Fruit fly (Drosophila melanogaster) whole organism, embryonic: ENCODE data around the gene CG31102.

ENCODE experiments used
- B-H1 ChIP-seq: fragments of 200-800 bp; sonication (Bioruptor generic); IDR thresholded peaks from 3 replicates; pipeline ENCODE4 v1.3.6; 2022; ENCODE audit warnings: missing biosample characterization, missing genetic modification characterization
- BEAF-32 ChIP-seq: fragments of 200-800 bp; sonication (Bioruptor generic); optimal IDR thresholded peaks from 3 replicates; lab custom pipeline; 2017; ENCODE audit warnings: missing biosample characterization, missing genetic modification characterization, mild to moderate bottlenecking, moderate library complexity, missing genetic modification reagents
- BtbVII ChIP-seq: fragments of 200-800 bp; sonication (Bioruptor generic); optimal IDR thresholded peaks from 3 replicates; lab custom pipeline; 2017; ENCODE audit warnings: missing biosample characterization, mild to moderate bottlenecking, missing genetic modification characterization
- CG10979 ChIP-seq: fragments of 200-800 bp; sonication (Bioruptor generic); optimal IDR thresholded peaks from 2 replicates; lab custom pipeline; 2018; ENCODE audit warnings: missing biosample characterization, mild to moderate bottlenecking, missing genetic modification characterization, moderate library complexity
- CG11560 ChIP-seq: fragments of 200-800 bp; sonication (Bioruptor generic); IDR thresholded peaks from 3 replicates; pipeline ENCODE4 v1.3.6; 2022; ENCODE audit warnings: missing biosample characterization, missing genetic modification characterization
- CG12769 ChIP-seq: fragments of 200-800 bp; sonication (Bioruptor generic); optimal IDR thresholded peaks from 2 replicates; lab custom pipeline; 2019; ENCODE audit warnings: missing biosample characterization, mild to moderate bottlenecking, missing genetic modification characterization, moderate library complexity
- CG13894 ChIP-seq: fragments of 200-800 bp; sonication (Bioruptor generic); optimal IDR thresholded peaks from 3 replicates; lab custom pipeline; 2018; ENCODE audit warnings: missing biosample characterization, mild to moderate bottlenecking, missing genetic modification characterization, moderate library complexity
- CG14441 ChIP-seq: fragments of 200-800 bp; sonication (Bioruptor generic); IDR thresholded peaks from 2 replicates; pipeline ENCODE4 v1.3.6; 2022; ENCODE audit warnings: missing biosample characterization, missing genetic modification characterization
- CG15073 ChIP-seq: fragments of 200-800 bp; sonication (Bioruptor generic); optimal IDR thresholded peaks from 2 replicates; lab custom pipeline; 2016; ENCODE audit warnings: missing biosample characterization, missing genetic modification characterization
- CG15514 ChIP-seq: fragments of 200-800 bp; sonication (Bioruptor generic); optimal IDR thresholded peaks from 3 replicates; lab custom pipeline; 2017; ENCODE audit warnings: missing biosample characterization, missing genetic modification characterization, mild to moderate bottlenecking, moderate library complexity, missing genetic modification reagents
- CG1647 ChIP-seq: fragments of 200-800 bp; sonication (Bioruptor generic); optimal IDR thresholded peaks from 3 replicates; lab custom pipeline; 2016; ENCODE audit warnings: missing biosample characterization, missing genetic modification characterization
- CG16863 ChIP-seq: fragments of 200-800 bp; sonication (Bioruptor generic); optimal IDR thresholded peaks from 3 replicates; lab custom pipeline; 2016; ENCODE audit warnings: missing biosample characterization, missing genetic modification characterization
- CG17802 ChIP-seq: fragments of 200-800 bp; sonication (Bioruptor generic); optimal IDR thresholded peaks from 2 replicates; lab custom pipeline; 2018; ENCODE audit warnings: missing biosample characterization, mild to moderate bottlenecking, missing genetic modification characterization, moderate library complexity
- CG1832 ChIP-seq: fragments of 200-800 bp; sonication (Bioruptor generic); optimal IDR thresholded peaks from 2 replicates; lab custom pipeline; 2017; ENCODE audit warnings: missing biosample characterization, mild to moderate bottlenecking, missing genetic modification characterization, inconsistent platforms
- CG34376 ChIP-seq: fragments of 200-800 bp; sonication (Bioruptor generic); optimal IDR thresholded peaks from 2 replicates; lab custom pipeline; 2018; ENCODE audit warnings: missing biosample characterization, mild to moderate bottlenecking, missing genetic modification characterization
- CG8290 ChIP-seq, 3 experiments: fragments of 200-800 bp; sonication (Bioruptor generic); optimal IDR thresholded peaks; 2 replicates each; lab custom pipeline; 2016 to 2019; ENCODE audit warnings: missing biosample characterization in 3 of 3, missing genetic modification characterization in 3 of 3, mild to moderate bottlenecking in 2 of 3, moderate library complexity in 1 of 3
- Eip74EF ChIP-seq, 2 experiments: fragments of 200-800 bp in 1 of 2; fragments of >200 bp in 1 of 2; sonication (Bioruptor generic) in 1 of 2; optimal IDR thresholded peaks; 2 replicates each; lab custom pipeline; 2017 to 2019; ENCODE audit warnings: missing biosample characterization in 2 of 2, missing genetic modification characterization in 2 of 2, mild to moderate bottlenecking in 1 of 2, moderate library complexity in 1 of 2
- Ets97D ChIP-seq: fragments of 200-800 bp; sonication (Bioruptor generic); optimal IDR thresholded peaks from 3 replicates; lab custom pipeline; 2016; ENCODE audit warnings: missing biosample characterization, missing genetic modification characterization
- Jarid2 ChIP-seq: fragments of 200-800 bp; sonication (Bioruptor generic); optimal IDR thresholded peaks from 3 replicates; lab custom pipeline; 2017; ENCODE audit warnings: mild to moderate bottlenecking, missing biosample characterization, missing genetic modification reagents, missing genetic modification characterization
- Med ChIP-seq: fragments of 200-800 bp; sonication (Bioruptor generic); peaks from one replicate; lab custom pipeline; 2016; ENCODE audit warnings: missing biosample characterization, missing genetic modification characterization, mild to moderate bottlenecking, inconsistent platforms, moderate library complexity
- Nf-YC ChIP-seq: fragments of 200-800 bp; optimal IDR thresholded peaks from 3 replicates; lab custom pipeline; 2019; ENCODE audit warnings: missing biosample characterization, mild to moderate bottlenecking, missing genetic modification characterization, moderate library complexity
- Oaz ChIP-seq: fragments of 200-800 bp; sonication (Bioruptor generic); IDR thresholded peaks from 2 replicates; pipeline ENCODE4 v1.3.6; 2022; ENCODE audit warnings: missing biosample characterization, missing genetic modification characterization
- bcd ChIP-seq: fragments of 200-800 bp; sonication (Bioruptor generic); optimal IDR thresholded peaks from 2 replicates; lab custom pipeline; 2017; ENCODE audit warnings: missing biosample characterization, mild to moderate bottlenecking, missing genetic modification characterization
- chinmo ChIP-seq: fragments of 200-800 bp; sonication (Bioruptor generic); IDR thresholded peaks from 4 replicates; pipeline ENCODE4 v1.3.6; 2022; ENCODE audit warnings: missing biosample characterization, missing genetic modification characterization; ENCODE audit not compliant: partially characterized antibody
- exex ChIP-seq: fragments of 200-800 bp; sonication (Bioruptor generic); optimal IDR thresholded peaks from 4 replicates; lab custom pipeline; 2018; ENCODE audit warnings: missing biosample characterization, mild to moderate bottlenecking, missing genetic modification characterization, moderate library complexity
- ftz-f1 ChIP-seq: fragments of 200-800 bp; sonication (Bioruptor generic); optimal IDR thresholded peaks from 2 replicates; lab custom pipeline; 2016; ENCODE audit warnings: missing biosample characterization, missing genetic modification characterization
- fu2 ChIP-seq: fragments of 200-800 bp; sonication (Bioruptor generic); optimal IDR thresholded peaks from 2 replicates; lab custom pipeline; 2016; ENCODE audit warnings: missing biosample characterization, missing genetic modification characterization
- grn ChIP-seq: fragments of 200-800 bp; sonication (Bioruptor generic); optimal IDR thresholded peaks from 3 replicates; lab custom pipeline; 2017; ENCODE audit warnings: missing biosample characterization, missing genetic modification characterization
- gsb ChIP-seq: fragments of 200-800 bp; sonication (Bioruptor generic); IDR thresholded peaks from 2 replicates; pipeline ENCODE4 v1.3.6; 2022; ENCODE audit warnings: missing biosample characterization, missing genetic modification characterization
- gt ChIP-seq: fragments of 200-800 bp; sonication (Bioruptor generic); IDR thresholded peaks from 2 replicates; pipeline ENCODE4 v1.3.6; 2022; ENCODE audit warnings: missing biosample characterization, missing genetic modification characterization
- hbn ChIP-seq: fragments of 200-800 bp; sonication (Bioruptor generic); IDR thresholded peaks from 2 replicates; pipeline ENCODE4 v1.3.6; 2022; ENCODE audit warnings: missing biosample characterization, missing genetic modification characterization; ENCODE audit not compliant: partially characterized antibody
- lab ChIP-seq: fragments of 200-800 bp; sonication (Bioruptor generic); optimal IDR thresholded peaks from 3 replicates; lab custom pipeline; 2017; ENCODE audit warnings: missing biosample characterization, missing genetic modification characterization, mild to moderate bottlenecking, moderate library complexity, missing genetic modification reagents
- lbe ChIP-seq: fragments of 200-800 bp; sonication (Bioruptor generic); optimal IDR thresholded peaks from 2 replicates; lab custom pipeline; 2016; ENCODE audit warnings: missing biosample characterization, mild to moderate bottlenecking, missing genetic modification characterization
- lilli ChIP-seq: fragments of 200-800 bp; sonication (Bioruptor generic); optimal IDR thresholded peaks from 3 replicates; lab custom pipeline; 2016; ENCODE audit warnings: missing biosample characterization, missing genetic modification characterization
- mirr ChIP-seq: fragments of 200-800 bp; sonication (Bioruptor generic); optimal IDR thresholded peaks from 3 replicates; lab custom pipeline; 2018; ENCODE audit warnings: missing biosample characterization, mild to moderate bottlenecking, missing genetic modification characterization
- oc ChIP-seq: fragments of 200-800 bp; sonication (Bioruptor generic); optimal IDR thresholded peaks from 2 replicates; lab custom pipeline; 2018; ENCODE audit warnings: missing biosample characterization, mild to moderate bottlenecking, missing genetic modification characterization, moderate library complexity
- run ChIP-seq: fragments of 200-800 bp; sonication (Bioruptor generic); optimal IDR thresholded peaks from 3 replicates; lab custom pipeline; 2018; ENCODE audit warnings: missing biosample characterization, mild to moderate bottlenecking, missing genetic modification characterization
- sd ChIP-seq: fragments of 200-800 bp; sonication (Bioruptor generic); optimal IDR thresholded peaks from 3 replicates; lab custom pipeline; 2018; ENCODE audit warnings: missing biosample characterization, mild to moderate bottlenecking, missing genetic modification characterization, moderate library complexity
- sug ChIP-seq: fragments of 200-800 bp; optimal IDR thresholded peaks from 2 replicates; lab custom pipeline; 2019; ENCODE audit warnings: missing biosample characterization, mild to moderate bottlenecking, missing genetic modification characterization, moderate library complexity
- tin ChIP-seq: fragments of 200-800 bp; sonication (Bioruptor generic); optimal IDR thresholded peaks from 3 replicates; lab custom pipeline; 2016; ENCODE audit warnings: missing biosample characterization, missing genetic modification characterization
- tio ChIP-seq: fragments of 200-800 bp; sonication (Bioruptor generic); optimal IDR thresholded peaks from 2 replicates; lab custom pipeline; 2017; ENCODE audit warnings: missing biosample characterization, missing genetic modification characterization, inconsistent platforms
- z ChIP-seq: fragments of 200-800 bp; sonication (Bioruptor generic); IDR thresholded peaks from 3 replicates; pipeline ENCODE4 v1.3.6; 2022; ENCODE audit warnings: missing biosample characterization, missing genetic modification characterization
- zfh1 ChIP-seq: fragments of 200-800 bp; sonication (Bioruptor generic); IDR thresholded peaks from 3 replicates; pipeline ENCODE4 v1.3.6; 2022; ENCODE audit warnings: missing biosample characterization, missing genetic modification characterization

CG31102 gene

dm6 chr3R:25308228-25308627 is 12.8 kb upstream of the CG31102 start, which contains the start of gene CG10550 (continued):
- TF ChIP-seq CG8290 (GFP tag; optimal IDR thresholded peaks at IDR 0.05; lab: Kevin White, UChicago) = no peak
- peak in 1 of 2 experiments; percentile 53 for TF ChIP-seq CG8290 (tag; optimal IDR thresholded peaks at IDR 0.05; lab: Kevin White, UChicago)
- peak; percentile 46 for TF ChIP-seq Jarid2 (GFP tag; lab: Kevin White, UChicago)
- TF ChIP-seq Med (GFP tag; lab: Kevin White, UChicago) = peak; percentile 11

dm6 chr3R:25305822-25306544 is 10.6 kb upstream of the CG31102 start:
- TF ChIP-seq sd (tag; lab: Kevin White, UChicago) (peak; percentile 70), CG15073 (GFP tag; lab: Kevin White, UChicago) (no peak), grn (peak; percentile 40), CG10979 (no peak), BtbVII (peak; percentile 58), CG11560 (tag; lab: Robert Waterston, UW) (no peak), CG17802 (tag; lab: Kevin White, UChicago) (no peak), CG34376 (GFP tag; lab: Kevin White, UChicago) (peak; percentile 48), gsb (no peak), gt (GFP tag; lab: Robert Waterston, UW) (no peak), lilli (GFP tag; lab: Kevin White, UChicago) (no peak), Med (GFP tag; lab: Kevin White, UChicago) (peak; percentile 63), mirr (GFP tag; lab: Kevin White, UChicago) (peak; percentile 40), oc (tag; lab: Kevin White, UChicago) (no peak), BEAF-32 (no peak), CG1832 (no peak), Ets97D (no peak), chinmo (GFP tag; lab: Robert Waterston, UW) (0 out of 4 replicates have a peak, but pooled peaks have one; percentile 64), sug (tag; lab: Kevin White, UChicago) (peak; percentile 74), CG14441 (no peak), lab (GFP tag; lab: Kevin White, UChicago) (peak; percentile 19), exex (tag; lab: Kevin White, UChicago) (peak; percentile 99), Nf-YC (tag; lab: Kevin White, UChicago) (no peak), bcd (no peak)

- TF ChIP-seq Jarid2 (GFP tag; lab: Kevin White, UChicago) (peak; percentile 73), ftz-f1 (peak; percentile 92), lilli (GFP tag; lab: Kevin White, UChicago) (no peak), CG12769 (tag; lab: Kevin White, UChicago) (peak; percentile 67), Nf-YC (tag; lab: Kevin White, UChicago) (no peak), Oaz (GFP tag; lab: Robert Waterston, UW) (no peak), tin (GFP tag; lab: Kevin White, UChicago) (no peak), B-H1 (GFP tag; lab: Robert Waterston, UW) (no peak), lab (GFP tag; lab: Kevin White, UChicago) (peak; percentile 9), fu2 (no peak), run (no peak), sd (tag; lab: Kevin White, UChicago) (peak; percentile 35), zfh1 (GFP tag; lab: Robert Waterston, UW) (no peak), sug (tag; lab: Kevin White, UChicago) (peak; percentile 47), Eip74EF (GFP tag; optimal IDR thresholded peaks at IDR 0.05; lab: Kevin White, UChicago) (peak in 1 of 2 experiments; percentile 18), tio (GFP tag; lab: Kevin White, UChicago) (no peak), CG34376 (GFP tag; lab: Kevin White, UChicago) (peak; percentile 29), CG13894 (tag; lab: Kevin White, UChicago) (peak; percentile 36), hbn (GFP tag; lab: Robert Waterston, UW) (no peak), CG15514 (GFP tag; lab: Kevin White, UChicago) (peak; percentile 12), mirr (GFP tag; lab: Kevin White, UChicago) (peak; percentile 30), lbe (GFP tag; lab: Kevin White, UChicago) (peak; percentile 42), CG16863 (GFP tag; lab: Kevin White, UChicago) (no peak), CG8290 (GFP tag; optimal IDR thresholded peaks at IDR 0.05; lab: Kevin White, UChicago) (no peak), CG8290 (tag; optimal IDR thresholded peaks at IDR 0.05; lab: Kevin White, UChicago) (peak in 1 of 2 experiments; percentile 11), z (GFP tag; lab: Robert Waterston, UW) (peak; percentile 41; the same call in 1 of the 3 replicates), CG1647 (GFP tag; lab: Kevin White, UChicago) (no peak), exex (tag; lab: Kevin White, UChicago) (peak; percentile 42)
Observed at dm6 chr3R:25303857-25304440, 8.6 kb upstream of the CG31102 start, which contains the start of gene CG31436. CG31436 (plus strand) TSS chr3R:25304137.
